Worm (Caenorhabditis elegans) whole organism, L3 larva: ENCODE results near the gene ima-1.

Source experiments
- R02D3.7 ChIP-seq: fragments of 150-350 bp; optimal IDR thresholded peaks from 2 replicates; lab custom pipeline; 2014; ENCODE audit warnings: missing biosample characterization, missing genetic modification characterization
- ZK546.5 ChIP-seq: sonication (generic microtip); optimal IDR thresholded peaks from 2 replicates; lab custom pipeline; 2017; ENCODE audit warnings: missing biosample characterization, missing genetic modification characterization
- aly-2 ChIP-seq: fragments of 150-350 bp; optimal IDR thresholded peaks from 2 replicates; lab custom pipeline; 2014; ENCODE audit warnings: missing biosample characterization, missing genetic modification characterization
- ceh-16 ChIP-seq: sonication (generic microtip); optimal IDR thresholded peaks from 2 replicates; lab custom pipeline; 2017; ENCODE audit warnings: missing biosample characterization, missing genetic modification characterization
- daf-12 ChIP-seq: fragments of 150-350 bp; optimal IDR thresholded peaks from 2 replicates; lab custom pipeline; 2014; ENCODE audit warnings: missing biosample characterization, missing genetic modification reagents, missing genetic modification characterization
- egl-27 ChIP-seq: sonication (generic microtip); optimal IDR thresholded peaks from 4 replicates; lab custom pipeline; 2017; ENCODE audit warnings: missing biosample characterization, missing genetic modification reagents, missing genetic modification characterization
- egl-5 ChIP-seq: fragments of 150-350 bp; optimal IDR thresholded peaks from 2 replicates; lab custom pipeline; 2017; ENCODE audit warnings: missing biosample characterization, missing genetic modification reagents, missing genetic modification characterization, inconsistent platforms
- elt-1 ChIP-seq: fragments of 150-350 bp; optimal IDR thresholded peaks from 2 replicates; lab custom pipeline; 2014; ENCODE audit warnings: missing biosample characterization, missing genetic modification characterization
- elt-2 ChIP-seq: sonication (generic microtip); optimal IDR thresholded peaks from 2 replicates; lab custom pipeline; 2016; ENCODE audit warnings: missing genetic modification reagents, mild to moderate bottlenecking, missing genetic modification characterization, missing compliant biosample characterization
- eor-1 ChIP-seq, 2 experiments: fragments of 150-350 bp; optimal IDR thresholded peaks; 2 replicates each; lab custom pipeline; 2014 to 2018; ENCODE audit warnings: missing biosample characterization in 2 of 2, missing genetic modification characterization in 2 of 2
- fkh-10 ChIP-seq: sonication (generic microtip); optimal IDR thresholded peaks from 2 replicates; lab custom pipeline; 2017; ENCODE audit warnings: missing biosample characterization, missing genetic modification reagents, missing genetic modification characterization
- fkh-2 ChIP-seq: fragments of 150-350 bp; optimal IDR thresholded peaks from 2 replicates; lab custom pipeline; 2014; ENCODE audit warnings: missing biosample characterization, missing genetic modification reagents, missing genetic modification characterization
- fos-1 ChIP-seq: fragments of 150-350 bp; optimal IDR thresholded peaks from 2 replicates; lab custom pipeline; 2014; ENCODE audit warnings: missing biosample characterization, missing genetic modification characterization
- jun-1 ChIP-seq: fragments of 150-350 bp; optimal IDR thresholded peaks from 2 replicates; lab custom pipeline; 2014; ENCODE audit warnings: missing biosample characterization, missing genetic modification reagents, missing genetic modification characterization
- lsy-12 ChIP-seq: sonication (generic microtip); optimal IDR thresholded peaks from 2 replicates; lab custom pipeline; 2016; ENCODE audit warnings: mild to moderate bottlenecking, missing genetic modification characterization, missing compliant biosample characterization
- mml-1 ChIP-seq: fragments of 150-350 bp; sonication (generic microtip); optimal IDR thresholded peaks from 3 replicates; lab custom pipeline; 2014; ENCODE audit warnings: missing biosample characterization, missing genetic modification characterization
- nhr-11 ChIP-seq: fragments of 150-350 bp; optimal IDR thresholded peaks from 2 replicates; lab custom pipeline; 2014; ENCODE audit warnings: missing biosample characterization, missing genetic modification characterization
- nhr-23 ChIP-seq: fragments of 150-350 bp; optimal IDR thresholded peaks from 2 replicates; lab custom pipeline; 2014; ENCODE audit warnings: missing biosample characterization, missing genetic modification reagents, missing genetic modification characterization
- nhr-237 ChIP-seq: fragments of 150-350 bp; optimal IDR thresholded peaks from 2 replicates; lab custom pipeline; 2014; ENCODE audit warnings: missing biosample characterization, missing genetic modification characterization
- nhr-25 ChIP-seq: sonication (generic microtip); optimal IDR thresholded peaks from 2 replicates; lab custom pipeline; 2017; ENCODE audit warnings: missing biosample characterization, missing genetic modification characterization
- nhr-43 ChIP-seq: sonication (generic microtip); optimal IDR thresholded peaks from 2 replicates; lab custom pipeline; 2016; ENCODE audit warnings: mild to moderate bottlenecking, missing genetic modification characterization, missing compliant biosample characterization; ENCODE audit not compliant: poor library complexity, severe bottlenecking
- nhr-67 ChIP-seq: fragments of 150-350 bp; optimal IDR thresholded peaks from 2 replicates; lab custom pipeline; 2014; ENCODE audit warnings: missing biosample characterization, missing genetic modification characterization
- nhr-76 ChIP-seq: fragments of 150-350 bp; sonication (generic microtip); optimal IDR thresholded peaks from 5 replicates; lab custom pipeline; 2014; ENCODE audit warnings: missing biosample characterization, missing genetic modification characterization
- pha-4 ChIP-seq: fragments of 150-350 bp; optimal IDR thresholded peaks from 2 replicates; lab custom pipeline; 2014; ENCODE audit warnings: missing biosample characterization, missing genetic modification reagents, missing genetic modification characterization
- pqm-1 ChIP-seq: fragments of 150-350 bp; optimal IDR thresholded peaks from 2 replicates; lab custom pipeline; 2017; ENCODE audit warnings: missing biosample characterization, missing genetic modification characterization, inconsistent platforms
- skn-1 ChIP-seq: fragments of 150-350 bp; optimal IDR thresholded peaks from 2 replicates; lab custom pipeline; 2014; ENCODE audit warnings: missing biosample characterization, missing genetic modification characterization
- tbx-2 ChIP-seq: sonication (generic microtip); optimal IDR thresholded peaks from 2 replicates; lab custom pipeline; 2016; ENCODE audit warnings: mild to moderate bottlenecking, missing genetic modification characterization, missing compliant biosample characterization
- unc-62 ChIP-seq: fragments of 150-350 bp; sonication (generic microtip); optimal IDR thresholded peaks from 4 replicates; lab custom pipeline; 2014; ENCODE audit warnings: missing biosample characterization, missing genetic modification reagents, missing genetic modification characterization
- zag-1 ChIP-seq: fragments of 150-350 bp; optimal IDR thresholded peaks from 2 replicates; lab custom pipeline; 2014; ENCODE audit warnings: missing biosample characterization, missing genetic modification characterization
- ztf-11 ChIP-seq: fragments of 150-350 bp; optimal IDR thresholded peaks from 2 replicates; lab custom pipeline; 2014; ENCODE audit warnings: missing biosample characterization, missing genetic modification characterization
- ztf-4 ChIP-seq: fragments of 150-350 bp; optimal IDR thresholded peaks from 2 replicates; lab custom pipeline; 2014; ENCODE audit warnings: missing biosample characterization, missing genetic modification characterization

ima-1 gene

DNA sequence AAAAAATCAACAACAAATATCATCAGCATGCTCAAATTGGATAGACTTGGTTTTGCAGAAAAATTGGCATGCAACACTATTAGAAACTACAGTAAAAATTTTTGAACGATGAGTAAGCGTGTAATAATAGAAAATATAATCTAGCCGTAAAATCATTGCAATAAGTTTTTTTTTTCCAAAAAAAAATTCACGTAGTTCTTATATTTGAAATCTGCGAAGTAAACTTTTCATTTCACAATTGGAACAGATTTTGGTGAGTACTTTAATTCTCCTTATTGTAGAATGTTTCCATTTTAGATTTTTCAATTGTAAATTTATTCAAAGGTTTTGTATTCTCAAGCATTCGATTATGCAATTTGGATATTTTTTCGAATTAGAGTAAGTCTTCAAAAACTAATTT, 39.2 kb upstream of the ima-1 start, which contains the start of gene K10D6.3:
K10D6.3 (plus strand) TSS at position 301 of the 400 bp plus-strand sequence.
- TF ChIP-seq nhr-11 (no peak), tbx-2 (tag; lab: Kevin White, UChicago) (no peak), nhr-237 (no peak), lsy-12 (tag; lab: Kevin White, UChicago) (no peak), skn-1 (no peak), eor-1 (tag; optimal IDR thresholded peaks at IDR 0.05; lab: Kevin White, UChicago) (no peak)

ce11 chrV:11201826-11202565, 37.5 kb upstream of the ima-1 start, which contains the start of gene K10D6.4:
Gene K10D6.4 (plus strand): TSS chrV:11201925.
- TF ChIP-seq pqm-1, result peak; percentile 13
- peak; percentile 75 for TF ChIP-seq elt-2
- TF ChIP-seq nhr-43 (tag; lab: Kevin White, UChicago), result no peak

- no peak for TF ChIP-seq skn-1
- peak; percentile 91 for TF ChIP-seq egl-5 (tag; lab: Kevin White, UChicago)
- TF ChIP-seq nhr-25 (tag; lab: Kevin White, UChicago), result no peak
- TF ChIP-seq, all 47 proteins: peak for 1
These were observed 35.0 kb upstream of the ima-1 start for ce11 chrV:11204452-11204851.

DNA sequence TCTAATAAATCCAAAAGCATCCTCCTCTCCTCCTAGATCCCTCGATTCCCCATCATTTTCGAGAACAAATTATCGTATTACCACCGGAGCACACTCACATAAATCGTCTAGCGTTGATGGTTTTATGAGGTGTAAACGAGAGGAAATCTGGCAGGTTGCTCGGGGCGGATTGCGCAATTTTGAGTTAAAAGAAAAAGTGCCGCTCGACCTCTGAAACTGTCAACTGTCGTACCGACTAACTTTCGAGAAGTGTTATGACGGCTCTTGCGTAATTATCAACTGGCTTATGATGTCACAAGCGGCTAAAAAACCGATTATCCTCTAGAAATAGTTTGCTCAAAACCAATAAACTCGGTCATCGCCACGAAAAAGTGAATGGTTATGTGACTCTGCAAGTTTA, 33.0 kb upstream of the ima-1 start:
- TF ChIP-seq fkh-10 (GFP tag; lab: Kevin White, UChicago), result no peak
- no peak for TF ChIP-seq fos-1
- TF ChIP-seq unc-62, result no peak
- no peak for TF ChIP-seq ZK546.5 (tag; lab: Kevin White, UChicago)
- no peak for TF ChIP-seq pqm-1
- no peak for TF ChIP-seq skn-1
- TF ChIP-seq nhr-76 (tag; lab: Kevin White, UChicago), result no peak
- no peak for TF ChIP-seq elt-1 (tag; lab: Kevin White, UChicago)
- TF ChIP-seq, all 47 proteins: peak for 0

DNA sequence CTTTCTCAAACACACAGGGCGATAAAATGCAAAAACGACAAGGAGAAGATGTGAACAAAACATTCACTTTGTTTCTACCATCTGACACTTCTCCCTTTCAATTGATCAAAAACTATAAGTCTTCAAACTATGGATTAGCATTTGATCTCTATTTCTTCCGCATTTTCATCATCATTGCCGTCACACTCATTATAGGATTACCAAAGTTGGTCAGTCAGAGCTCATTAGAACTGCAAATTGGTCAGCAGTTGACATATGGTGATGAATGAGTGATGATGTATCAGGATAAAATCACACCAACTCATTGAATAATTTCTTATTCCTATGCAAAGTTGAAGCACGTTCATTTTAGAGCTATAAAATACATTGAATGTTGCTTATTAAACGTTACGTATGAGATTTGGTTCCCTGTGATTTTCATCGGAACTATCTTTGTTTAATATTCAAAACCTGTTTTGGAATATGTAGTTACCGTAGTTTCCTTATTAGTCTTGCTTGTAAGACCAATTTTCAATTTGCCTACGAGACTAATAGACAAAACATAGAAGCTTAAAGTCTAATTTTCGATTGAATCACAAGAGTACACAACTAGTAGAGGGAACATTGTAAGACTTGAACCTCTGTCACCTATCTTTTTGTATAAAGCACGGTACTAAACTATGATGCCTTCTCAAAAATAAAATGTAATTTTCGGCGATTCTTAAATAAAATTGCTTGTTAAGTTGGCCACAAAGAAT, 29.9 kb upstream of the ima-1 start:
- TF ChIP-seq egl-27 (tag; lab: Kevin White, UChicago) (no peak), ztf-11 (tag; lab: Kevin White, UChicago) (no peak), pqm-1 (no peak)

- TF ChIP-seq elt-2, result no peak
- peak; percentile 5 for TF ChIP-seq egl-5 (tag; lab: Kevin White, UChicago)
These were observed 28.2 kb upstream of the ima-1 start for ce11 chrV:11211323-11211722.

ce11 chrV:11214569-11214968, 24.9 kb upstream of the ima-1 start:
- TF ChIP-seq ceh-16 (tag; lab: Kevin White, UChicago) (no peak), egl-5 (tag; lab: Kevin White, UChicago) (peak; percentile 82)

DNA sequence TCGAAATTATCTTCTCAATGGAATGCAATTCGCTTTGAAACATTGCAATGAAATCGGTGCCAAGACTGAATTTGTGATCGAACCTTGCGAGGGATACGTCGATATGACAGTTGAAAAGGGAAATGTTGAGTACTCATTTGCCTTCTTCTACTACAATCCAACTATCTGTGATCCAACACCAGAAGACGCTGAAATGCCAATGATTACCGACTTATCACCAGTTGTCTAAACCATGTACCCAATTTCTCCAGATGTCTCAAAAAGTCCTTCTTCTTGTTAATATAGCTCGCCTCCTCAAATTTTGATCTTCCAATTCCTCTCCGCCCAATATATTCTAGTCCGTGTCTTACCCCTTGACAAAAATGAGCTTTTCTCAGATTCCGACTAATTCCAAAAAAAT, 23.3 kb upstream of the ima-1 start:
- TF ChIP-seq aly-2 (tag; lab: Kevin White, UChicago) (no peak), jun-1 (no peak), R02D3.7 (tag; lab: Kevin White, UChicago) (no peak), lsy-12 (tag; lab: Kevin White, UChicago) (no peak), pha-4 (tag; lab: Kevin White, UChicago) (no peak), fos-1 (no peak), nhr-43 (tag; lab: Kevin White, UChicago) (no peak), zag-1 (tag; lab: Kevin White, UChicago) (no peak), nhr-25 (tag; lab: Kevin White, UChicago) (no peak), nhr-23 (tag; lab: Kevin White, UChicago) (no peak), fkh-2 (no peak), ztf-4 (tag; lab: Kevin White, UChicago) (no peak), egl-5 (tag; lab: Kevin White, UChicago) (no peak), nhr-67 (no peak), eor-1 (tag; optimal IDR thresholded peaks at IDR 0.05; lab: Kevin White, UChicago) (no peak), daf-12 (tag; lab: Kevin White, UChicago) (no peak), mml-1 (tag; lab: Kevin White, UChicago) (no peak)
- TF ChIP-seq, all 47 proteins: peak for 0
